Fruit fly (Drosophila melanogaster) whole organism, embryonic: ENCODE results near the gene C901.

Source experiments
- CG31365 ChIP-seq: fragments of 200-800 bp; sonication (Bioruptor generic); optimal IDR thresholded peaks from 2 replicates; lab custom pipeline; 2018; ENCODE audit warnings: missing biosample characterization, mild to moderate bottlenecking, missing genetic modification characterization
- Fer2 ChIP-seq: fragments of 200-800 bp; sonication (Bioruptor generic); optimal IDR thresholded peaks from 2 replicates; lab custom pipeline; 2018; ENCODE audit warnings: missing biosample characterization, mild to moderate bottlenecking, missing genetic modification characterization, moderate library complexity
- ara ChIP-seq: fragments of 200-800 bp; sonication (Bioruptor generic); IDR thresholded peaks from 2 replicates; pipeline ENCODE4 v1.3.6; 2022; ENCODE audit warnings: missing biosample characterization, missing genetic modification characterization
- gem ChIP-seq: fragments of 200-800 bp; sonication (Bioruptor generic); optimal IDR thresholded peaks from 2 replicates; lab custom pipeline; 2019; ENCODE audit warnings: missing biosample characterization, mild to moderate bottlenecking, missing genetic modification characterization, moderate library complexity
- grau ChIP-seq: fragments of 200-800 bp; optimal IDR thresholded peaks from 3 replicates; lab custom pipeline; 2019; ENCODE audit warnings: missing biosample characterization, mild to moderate bottlenecking, missing genetic modification characterization, moderate library complexity
- pfk ChIP-seq: fragments of 200-800 bp; sonication (Bioruptor generic); optimal IDR thresholded peaks from 2 replicates; lab custom pipeline; 2018; ENCODE audit warnings: missing biosample characterization, mild to moderate bottlenecking, missing genetic modification characterization, moderate library complexity
- psq ChIP-seq: fragments of 200-800 bp; sonication (Bioruptor generic); optimal IDR thresholded peaks from 2 replicates; lab custom pipeline; 2017; ENCODE audit warnings: missing biosample characterization, missing genetic modification characterization
- sna ChIP-seq: fragments of 200-800 bp; sonication (Bioruptor generic); IDR thresholded peaks from 2 replicates; pipeline ENCODE4 v1.3.6; 2022; ENCODE audit warnings: missing biosample characterization, missing genetic modification characterization; ENCODE audit not compliant: partially characterized antibody
- yki ChIP-seq: fragments of >200 bp; optimal IDR thresholded peaks from 3 replicates; lab custom pipeline; 2018

DNA sequence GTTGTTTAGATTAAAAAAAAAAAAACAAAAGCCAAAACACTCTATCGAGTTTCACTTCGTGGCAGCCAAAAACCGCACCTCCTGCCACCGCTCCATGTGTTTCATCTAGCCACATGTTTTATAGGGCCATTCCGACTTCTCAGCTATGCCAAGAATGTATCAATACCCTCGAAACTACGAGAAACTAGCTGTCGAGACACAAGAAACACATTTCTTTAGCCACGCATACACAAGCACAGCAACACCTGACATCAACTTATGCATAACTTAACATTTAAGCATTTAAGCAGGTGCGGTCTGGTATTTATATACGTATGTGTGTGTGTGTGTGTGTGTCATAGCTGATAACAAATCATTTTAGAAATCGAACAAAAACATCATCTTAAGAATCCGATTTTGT lies 31.3 kb downstream of the C901 start:
- TF ChIP-seq yki (lab: Kevin White, UChicago): no peak
- TF ChIP-seq Fer2 (tag; lab: Kevin White, UChicago): no peak
- no peak for TF ChIP-seq grau (tag; lab: Kevin White, UChicago)
- no peak for TF ChIP-seq ara (GFP tag; lab: Robert Waterston, UW)
- TF ChIP-seq sna (GFP tag; lab: Robert Waterston, UW): no peak
- no peak for TF ChIP-seq gem (tag; lab: Kevin White, UChicago)
- TF ChIP-seq CG31365 (tag; lab: Kevin White, UChicago): no peak
- no peak for TF ChIP-seq pfk (GFP tag; lab: Kevin White, UChicago)
- no peak for TF ChIP-seq psq (GFP tag; lab: Kevin White, UChicago)
